Fruit fly (Drosophila melanogaster) whole organism, embryonic: ENCODE data around the gene CG12256.

Experiments used
- Adf1 ChIP-seq: fragments of 200-800 bp; sonication (Bioruptor generic); IDR thresholded peaks from 2 replicates; pipeline ENCODE4 v1.3.6; 2022; ENCODE audit warnings: missing biosample characterization, missing genetic modification characterization
- B-H1 ChIP-seq: fragments of 200-800 bp; sonication (Bioruptor generic); IDR thresholded peaks from 3 replicates; pipeline ENCODE4 v1.3.6; 2022; ENCODE audit warnings: missing biosample characterization, missing genetic modification characterization
- CG10431 ChIP-seq: fragments of 200-800 bp; sonication (Bioruptor generic); optimal IDR thresholded peaks from 3 replicates; lab custom pipeline; 2018; ENCODE audit warnings: missing biosample characterization, mild to moderate bottlenecking, missing genetic modification characterization
- CG10959 ChIP-seq: fragments of 200-800 bp; sonication (Bioruptor generic); IDR thresholded peaks from 2 replicates; pipeline ENCODE4 v1.3.6; 2022; ENCODE audit warnings: missing biosample characterization, missing genetic modification characterization
- CG11093 ChIP-seq: fragments of 200-800 bp; sonication (Bioruptor generic); IDR thresholded peaks from 3 replicates; pipeline ENCODE4 v1.3.6; 2022; ENCODE audit warnings: missing biosample characterization, missing genetic modification characterization
- CG11723 ChIP-seq: fragments of 200-800 bp; sonication (Bioruptor generic); optimal IDR thresholded peaks from 2 replicates; lab custom pipeline; 2017; ENCODE audit warnings: missing biosample characterization, mild to moderate bottlenecking, missing genetic modification characterization
- CG1647 ChIP-seq: fragments of 200-800 bp; sonication (Bioruptor generic); optimal IDR thresholded peaks from 3 replicates; lab custom pipeline; 2016; ENCODE audit warnings: missing biosample characterization, missing genetic modification characterization
- CG18619 ChIP-seq: fragments of 200-800 bp; sonication (Bioruptor generic); optimal IDR thresholded peaks from 3 replicates; lab custom pipeline; 2017; ENCODE audit warnings: missing biosample characterization, mild to moderate bottlenecking, missing genetic modification characterization
- CG2120 ChIP-seq: fragments of 200-800 bp; sonication (Bioruptor generic); optimal IDR thresholded peaks from 3 replicates; lab custom pipeline; 2016; ENCODE audit warnings: missing biosample characterization, missing genetic modification characterization
- CG2129 ChIP-seq: fragments of 200-800 bp; sonication (Bioruptor generic); IDR thresholded peaks from 2 replicates; pipeline ENCODE4 v1.3.6; 2022; ENCODE audit warnings: missing biosample characterization, missing genetic modification characterization; ENCODE audit not compliant: partially characterized antibody
- CG2875 ChIP-seq: fragments of 200-800 bp; sonication (Bioruptor generic); optimal IDR thresholded peaks from 2 replicates; lab custom pipeline; 2017; ENCODE audit warnings: missing biosample characterization, mild to moderate bottlenecking, missing genetic modification characterization, missing genetic modification reagents
- CG32532 ChIP-seq: fragments of 200-800 bp; sonication (Bioruptor generic); IDR thresholded peaks from 2 replicates; pipeline ENCODE4 v1.3.6; 2022; ENCODE audit warnings: missing biosample characterization, missing genetic modification characterization
- CG4328 ChIP-seq: fragments of 200-800 bp; sonication (Bioruptor generic); optimal IDR thresholded peaks from 3 replicates; lab custom pipeline; 2017; ENCODE audit warnings: missing biosample characterization, missing genetic modification reagents, missing genetic modification characterization
- CG4424 ChIP-seq: fragments of 200-800 bp; sonication (Bioruptor generic); optimal IDR thresholded peaks from 3 replicates; lab custom pipeline; 2016; ENCODE audit warnings: missing biosample characterization, missing genetic modification characterization
- CG6683 ChIP-seq: fragments of 200-800 bp; sonication (Bioruptor generic); optimal IDR thresholded peaks from 2 replicates; lab custom pipeline; 2017; ENCODE audit warnings: missing biosample characterization, mild to moderate bottlenecking, missing genetic modification characterization, missing genetic modification reagents
- CG6689 ChIP-seq: fragments of 200-800 bp; sonication (Bioruptor generic); IDR thresholded peaks from 2 replicates; pipeline ENCODE4 v1.3.6; 2022; ENCODE audit warnings: missing biosample characterization, missing genetic modification characterization
- CG7786 ChIP-seq: fragments of 200-800 bp; sonication (Bioruptor generic); optimal IDR thresholded peaks from 2 replicates; lab custom pipeline; 2016; ENCODE audit warnings: missing biosample characterization, missing genetic modification characterization
- CG9817 ChIP-seq: fragments of 200-800 bp; sonication (Bioruptor generic); optimal IDR thresholded peaks from 2 replicates; lab custom pipeline; 2018; ENCODE audit warnings: missing biosample characterization, mild to moderate bottlenecking, missing genetic modification characterization, moderate library complexity
- CG9876 ChIP-seq: fragments of 200-800 bp; sonication (Bioruptor generic); optimal IDR thresholded peaks from 2 replicates; lab custom pipeline; 2016; ENCODE audit warnings: missing biosample characterization, missing genetic modification characterization
- CkIIα-i1 ChIP-seq: fragments of 200-800 bp; sonication (Bioruptor generic); IDR thresholded peaks from 2 replicates; pipeline ENCODE4 v1.3.6; 2022; ENCODE audit warnings: missing biosample characterization, missing genetic modification characterization
- Dek ChIP-seq: fragments of 200-800 bp; sonication (Bioruptor generic); optimal IDR thresholded peaks from 3 replicates; lab custom pipeline; 2019; ENCODE audit warnings: missing biosample characterization, mild to moderate bottlenecking, missing genetic modification characterization, moderate library complexity
- Dll ChIP-seq: fragments of 200-800 bp; sonication (Bioruptor generic); IDR thresholded peaks from 4 replicates; pipeline ENCODE4 v1.3.6; 2022; ENCODE audit warnings: missing biosample characterization, missing genetic modification characterization; ENCODE audit not compliant: partially characterized antibody
- Doc3 ChIP-seq: fragments of 200-800 bp; sonication (Bioruptor generic); IDR thresholded peaks from 3 replicates; pipeline ENCODE4 v1.3.6; 2022; ENCODE audit warnings: missing biosample characterization, missing genetic modification characterization; ENCODE audit not compliant: partially characterized antibody
- E2f1 ChIP-seq: fragments of 200-800 bp; sonication (Bioruptor generic); IDR thresholded peaks from 2 replicates; pipeline ENCODE4 v1.3.6; 2022; ENCODE audit warnings: missing biosample characterization, missing genetic modification characterization
- E2f2 ChIP-seq: fragments of 200-800 bp; sonication (Bioruptor generic); IDR thresholded peaks from 2 replicates; pipeline ENCODE4 v1.3.6; 2022; ENCODE audit warnings: missing biosample characterization, missing genetic modification characterization
- Ets97D ChIP-seq: fragments of 200-800 bp; sonication (Bioruptor generic); optimal IDR thresholded peaks from 3 replicates; lab custom pipeline; 2016; ENCODE audit warnings: missing biosample characterization, missing genetic modification characterization
- HmgZ ChIP-seq: fragments of 200-800 bp; sonication (Bioruptor generic); optimal IDR thresholded peaks from 2 replicates; lab custom pipeline; 2018; ENCODE audit warnings: missing biosample characterization, mild to moderate bottlenecking, missing genetic modification characterization
- NFAT ChIP-seq: fragments of 200-800 bp; sonication (Bioruptor generic); IDR thresholded peaks from 2 replicates; pipeline ENCODE4 v1.3.6; 2022; ENCODE audit warnings: missing biosample characterization, missing genetic modification characterization
- NK7.1 ChIP-seq: fragments of 200-800 bp; sonication (Bioruptor generic); optimal IDR thresholded peaks from 3 replicates; lab custom pipeline; 2016; ENCODE audit warnings: missing biosample characterization, missing genetic modification characterization
- Rfx ChIP-seq: fragments of 200-800 bp; sonication (Bioruptor generic); IDR thresholded peaks from 2 replicates; pipeline ENCODE4 v1.3.6; 2022; ENCODE audit warnings: missing biosample characterization, missing genetic modification characterization
- Sin3A ChIP-seq: fragments of >200 bp; optimal IDR thresholded peaks from 2 replicates; lab custom pipeline; 2018
- Sox100B ChIP-seq: fragments of 200-800 bp; sonication (Bioruptor generic); optimal IDR thresholded peaks from 3 replicates; lab custom pipeline; 2018; ENCODE audit warnings: missing biosample characterization, mild to moderate bottlenecking, missing genetic modification characterization
- amos ChIP-seq: fragments of 200-800 bp; sonication (Bioruptor generic); IDR thresholded peaks from 2 replicates; pipeline ENCODE4 v1.3.6; 2022; ENCODE audit warnings: missing biosample characterization, missing genetic modification characterization; ENCODE audit not compliant: partially characterized antibody
- ara ChIP-seq: fragments of 200-800 bp; sonication (Bioruptor generic); IDR thresholded peaks from 2 replicates; pipeline ENCODE4 v1.3.6; 2022; ENCODE audit warnings: missing biosample characterization, missing genetic modification characterization
- bsh ChIP-seq, 2 experiments: fragments of 200-800 bp; sonication (Bioruptor generic); optimal IDR thresholded peaks; 2 replicates each; lab custom pipeline; 2017 to 2018; ENCODE audit warnings: mild to moderate bottlenecking in 2 of 2, missing biosample characterization in 2 of 2, missing genetic modification characterization in 2 of 2, moderate library complexity in 1 of 2
- ci ChIP-seq: fragments of 200-800 bp; sonication (Bioruptor generic); IDR thresholded peaks from 3 replicates; pipeline ENCODE4 v1.3.6; 2022; ENCODE audit warnings: missing biosample characterization, missing genetic modification characterization
- disco-r ChIP-seq: fragments of 200-800 bp; sonication (Bioruptor generic); optimal IDR thresholded peaks from 2 replicates; lab custom pipeline; 2016; ENCODE audit warnings: missing biosample characterization, missing genetic modification characterization
- gem ChIP-seq: fragments of 200-800 bp; sonication (Bioruptor generic); optimal IDR thresholded peaks from 2 replicates; lab custom pipeline; 2019; ENCODE audit warnings: missing biosample characterization, mild to moderate bottlenecking, missing genetic modification characterization, moderate library complexity
- gfzf ChIP-seq: fragments of 200-800 bp; sonication (Bioruptor generic); optimal IDR thresholded peaks from 2 replicates; lab custom pipeline; 2016; ENCODE audit warnings: missing biosample characterization, mild to moderate bottlenecking, missing genetic modification characterization, moderate library complexity
- grn ChIP-seq: fragments of 200-800 bp; sonication (Bioruptor generic); optimal IDR thresholded peaks from 3 replicates; lab custom pipeline; 2017; ENCODE audit warnings: missing biosample characterization, missing genetic modification characterization
- gro ChIP-seq: fragments of 200-800 bp; sonication (Bioruptor generic); optimal IDR thresholded peaks from 2 replicates; lab custom pipeline; 2016; ENCODE audit warnings: missing biosample characterization, missing genetic modification characterization
- hth ChIP-seq: fragments of >200 bp; optimal IDR thresholded peaks from 2 replicates; lab custom pipeline; 2017; ENCODE audit warnings: inconsistent platforms
- lilli ChIP-seq: fragments of 200-800 bp; sonication (Bioruptor generic); optimal IDR thresholded peaks from 3 replicates; lab custom pipeline; 2016; ENCODE audit warnings: missing biosample characterization, missing genetic modification characterization
- lmd ChIP-seq: fragments of 200-800 bp; sonication (Bioruptor generic); IDR thresholded peaks from 2 replicates; pipeline ENCODE4 v1.3.6; 2022; ENCODE audit warnings: missing biosample characterization, missing genetic modification characterization
- maf-S ChIP-seq: fragments of 200-800 bp; sonication (Bioruptor generic); optimal IDR thresholded peaks from 2 replicates; lab custom pipeline; 2016; ENCODE audit warnings: missing biosample characterization, missing genetic modification characterization
- nau ChIP-seq: fragments of 200-800 bp; sonication (Bioruptor generic); optimal IDR thresholded peaks from 3 replicates; lab custom pipeline; 2017; ENCODE audit warnings: missing biosample characterization, mild to moderate bottlenecking, missing genetic modification characterization, missing genetic modification reagents
- nerfin-1 ChIP-seq: fragments of 200-800 bp; sonication (Bioruptor generic); optimal IDR thresholded peaks from 3 replicates; lab custom pipeline; 2019; ENCODE audit warnings: missing biosample characterization, mild to moderate bottlenecking, missing genetic modification characterization, moderate library complexity
- nom ChIP-seq: fragments of 200-800 bp; sonication (Bioruptor generic); optimal IDR thresholded peaks from 2 replicates; lab custom pipeline; 2017; ENCODE audit warnings: missing biosample characterization, missing genetic modification characterization, mild to moderate bottlenecking, moderate library complexity, missing genetic modification reagents
- psq ChIP-seq: fragments of 200-800 bp; sonication (Bioruptor generic); optimal IDR thresholded peaks from 2 replicates; lab custom pipeline; 2017; ENCODE audit warnings: missing biosample characterization, missing genetic modification characterization
- vvl ChIP-seq: fragments of 200-800 bp; sonication (Bioruptor generic); IDR thresholded peaks from 2 replicates; pipeline ENCODE4 v1.3.6; 2022; ENCODE audit warnings: missing biosample characterization, missing genetic modification characterization
- yki ChIP-seq: fragments of >200 bp; optimal IDR thresholded peaks from 3 replicates; lab custom pipeline; 2018
- zfh1 ChIP-seq: fragments of 200-800 bp; sonication (Bioruptor generic); IDR thresholded peaks from 3 replicates; pipeline ENCODE4 v1.3.6; 2022; ENCODE audit warnings: missing biosample characterization, missing genetic modification characterization

The CG12256 gene

dm6 chr3R:12221366-12221916 is 4.7 kb downstream of the CG12256 start, which contains the start of gene CG4860 (continued):
- peak; percentile 92 for TF ChIP-seq NFAT (GFP tag; lab: Robert Waterston, UW)
- peak; percentile 57 for TF ChIP-seq CG11723
- TF ChIP-seq CG32532 = peak; percentile 95
- TF ChIP-seq Doc3 (GFP tag; lab: Robert Waterston, UW) = no peak
- peak; percentile 92 for TF ChIP-seq CG9817 (tag; lab: Kevin White, UChicago)
- peak; percentile 69 for TF ChIP-seq Adf1 (GFP tag; lab: Robert Waterston, UW)
- TF ChIP-seq grn = no peak
- peak; percentile 90 for TF ChIP-seq Dek (tag; lab: Kevin White, UChicago)
- TF ChIP-seq lmd = peak; percentile 90
- peak; percentile 80 for TF ChIP-seq B-H1 (GFP tag; lab: Robert Waterston, UW)
- peak; percentile 77 for TF ChIP-seq HmgZ (tag; lab: Kevin White, UChicago)
- peak; percentile 78 for TF ChIP-seq CG1647 (GFP tag; lab: Kevin White, UChicago)
- peak; percentile 86 for TF ChIP-seq maf-S (GFP tag; lab: Kevin White, UChicago)
- TF ChIP-seq lilli (GFP tag; lab: Kevin White, UChicago) = peak; percentile 93
- TF ChIP-seq zfh1 (GFP tag; lab: Robert Waterston, UW) = peak; percentile 78; the same call in 2 of the 3 replicates
- no peak for TF ChIP-seq yki
- peak; percentile 87 for TF ChIP-seq ci (GFP tag; lab: Robert Waterston, UW)
- TF ChIP-seq CG6683 (GFP tag; lab: Kevin White, UChicago) = no peak
- peak; percentile 89 for TF ChIP-seq E2f1 (GFP tag; lab: Robert Waterston, UW)
- no peak for TF ChIP-seq CG2129 (GFP tag; lab: Robert Waterston, UW)
- TF ChIP-seq bsh (GFP tag; optimal IDR thresholded peaks at IDR 0.05; lab: Kevin White, UChicago) = peak; percentile 50 to 86
- no peak; the same call in 1 of the 2 replicates for TF ChIP-seq amos (GFP tag; lab: Robert Waterston, UW)
- no peak for TF ChIP-seq gro (GFP tag; lab: Kevin White, UChicago)
- TF ChIP-seq nerfin-1 (tag; lab: Kevin White, UChicago) = no peak
- TF ChIP-seq CkIIα-i1 = no peak
- TF ChIP-seq disco-r (GFP tag; lab: Kevin White, UChicago) = peak; percentile 65
- peak; percentile 95 for TF ChIP-seq gem (tag; lab: Kevin White, UChicago)
- TF ChIP-seq gfzf (GFP tag; lab: Kevin White, UChicago) = no peak
- TF ChIP-seq CG2875 (GFP tag; lab: Kevin White, UChicago) = peak; percentile 76
- peak; percentile 50 for TF ChIP-seq psq (GFP tag; lab: Kevin White, UChicago)
- peak; percentile 49 for TF ChIP-seq nom (GFP tag; lab: Kevin White, UChicago)
- peak; percentile 53; the same call in 1 of the 3 replicates for TF ChIP-seq CG11093 (GFP tag; lab: Robert Waterston, UW)
- peak; percentile 79 for TF ChIP-seq ara (GFP tag; lab: Robert Waterston, UW)
- TF ChIP-seq CG10959 (GFP tag; lab: Robert Waterston, UW) = no peak
- TF ChIP-seq CG2120 (GFP tag; lab: Kevin White, UChicago) = peak; percentile 96
- peak; percentile 85 for TF ChIP-seq CG6689 (GFP tag; lab: Robert Waterston, UW)
- peak; percentile 60 for TF ChIP-seq CG9876 (GFP tag; lab: Kevin White, UChicago)
- no peak for TF ChIP-seq Sin3A (lab: Kevin White, UChicago)
- TF ChIP-seq vvl (GFP tag; lab: Robert Waterston, UW) = peak; percentile 91
- TF ChIP-seq hth = no peak
- peak; percentile 94 for TF ChIP-seq Rfx (GFP tag; lab: Robert Waterston, UW)
- no peak for TF ChIP-seq Dll (GFP tag; lab: Robert Waterston, UW)
- peak; percentile 85 for TF ChIP-seq CG18619 (GFP tag; lab: Kevin White, UChicago)
- peak; percentile 77 for TF ChIP-seq NK7.1 (GFP tag; lab: Kevin White, UChicago)
- TF ChIP-seq Ets97D (GFP tag; lab: Kevin White, UChicago) = peak; percentile 48
- peak; percentile 88 for TF ChIP-seq CG4424
- TF ChIP-seq Sox100B (GFP tag; lab: Kevin White, UChicago) = no peak
- TF ChIP-seq CG10431 = no peak
- peak; percentile 60; the same call in 1 of the 2 replicates for TF ChIP-seq E2f2
- TF ChIP-seq nau (GFP tag; lab: Kevin White, UChicago) = no peak
- peak; percentile 86 for TF ChIP-seq CG7786 (GFP tag; lab: Kevin White, UChicago)
- TF ChIP-seq CG4328 = peak; percentile 61
